Worm (Caenorhabditis elegans): Measurements from ENCODE around the gene F45G2.9.
"Not testable (repeated sequence)": the region's sequence is repeated elsewhere in the genome, so short reads cannot be mapped to it uniquely, and the experiment has no call there.

F45G2.9 gene

ce11 chrIII:13411202-13411601 lies 25.5 kb downstream of the F45G2.9 start:
- TF ChIP-seq ets-4 (tag; optimal IDR thresholded peaks at IDR 0.05) (no peak), ceh-45 (GFP tag; IDR thresholded peaks at IDR 0.05) (no peak)

ce11 chrIII:13409498-13409897 lies 27.2 kb downstream of the F45G2.9 start, which contains the start of gene myo-6:
Gene myo-6, plus strand, starts transcription at chrIII:13409798.
- no peak for TF ChIP-seq K02D7.2 (tag; optimal IDR thresholded peaks at IDR 0.05)
- no peak for TF ChIP-seq T23F11.4 (GFP tag; optimal IDR thresholded peaks at IDR 0.05)
- TF ChIP-seq nfya-1 (tag; optimal IDR thresholded peaks at IDR 0.05) = no peak
- TF ChIP-seq fkh-6 (tag; optimal IDR thresholded peaks at IDR 0.05) = no peak
- TF ChIP-seq F13H6.1 (tag; optimal IDR thresholded peaks at IDR 0.05) = no peak
- TF ChIP-seq ceh-18 (tag; optimal IDR thresholded peaks at IDR 0.05) = no peak
- TF ChIP-seq ceh-19 (GFP tag; optimal IDR thresholded peaks at IDR 0.05) = no peak
- TF ChIP-seq hlh-8 (tag; optimal IDR thresholded peaks at IDR 0.05) = no peak
- TF ChIP-seq K09A11.1 (tag; optimal IDR thresholded peaks at IDR 0.05; ENCODE audit: insufficient read depth) = no peak
- TF ChIP-seq ama-1 (optimal IDR thresholded peaks at IDR 0.05) = no peak
- no peak for TF ChIP-seq ceh-31 (tag; optimal IDR thresholded peaks at IDR 0.05)
- TF ChIP-seq rnt-1 (tag; optimal IDR thresholded peaks at IDR 0.05) = no peak
- no peak for TF ChIP-seq nhr-232 (tag; optimal IDR thresholded peaks at IDR 0.05)
- no peak for TF ChIP-seq ceh-30 (tag; optimal IDR thresholded peaks at IDR 0.05)
- TF ChIP-seq ttx-3 (tag; optimal IDR thresholded peaks at IDR 0.05) = no peak
- TF ChIP-seq eyg-1 (tag; optimal IDR thresholded peaks at IDR 0.05) = no peak
- no peak for TF ChIP-seq ceh-9 (tag; optimal IDR thresholded peaks at IDR 0.05)
- no peak for TF ChIP-seq zip-5 (tag; optimal IDR thresholded peaks at IDR 0.05)
- no peak for TF ChIP-seq elt-2 (tag; optimal IDR thresholded peaks at IDR 0.05)
- no peak for TF ChIP-seq sdc-2 (tag; optimal IDR thresholded peaks at IDR 0.05)

- TF ChIP-seq mec-3 (tag; optimal IDR thresholded peaks at IDR 0.05; ENCODE audit: borderline replicate concordance) = no peak
- no peak for TF ChIP-seq sox-4 (tag; optimal IDR thresholded peaks at IDR 0.05)
- no peak for TF ChIP-seq lin-11 (tag; optimal IDR thresholded peaks at IDR 0.05)
- TF ChIP-seq lim-6 (tag; optimal IDR thresholded peaks at IDR 0.05) = no peak
These were observed 31.2 kb downstream of the F45G2.9 start, which contains the start of gene nas-1 for ce11 chrIII:13405504-13405903. Gene nas-1, plus strand, starts transcription at chrIII:13405804.

- TF ChIP-seq gmeb-2 (tag; optimal IDR thresholded peaks at IDR 0.05) (no peak), T23F11.4 (GFP tag; optimal IDR thresholded peaks at IDR 0.05) (no peak), F13H6.1 (tag; optimal IDR thresholded peaks at IDR 0.05) (no peak), hlh-6 (tag; optimal IDR thresholded peaks at IDR 0.05) (no peak), npax-4 (tag; optimal IDR thresholded peaks at IDR 0.05) (no peak), pha-4 (tag; optimal IDR thresholded peaks at IDR 0.05) (no peak), sdc-2 (tag; optimal IDR thresholded peaks at IDR 0.05) (no peak), ceh-2 (tag; optimal IDR thresholded peaks at IDR 0.05) (no peak)
These were observed 32.3 kb downstream of the F45G2.9 start, which contains the start of gene ttr-52 for ce11 chrIII:13404418-13404817. Gene ttr-52, plus strand, starts transcription at chrIII:13404718.

- TF ChIP-seq lim-6 (tag; optimal IDR thresholded peaks at IDR 0.05) (no peak), pha-4 (tag; optimal IDR thresholded peaks at IDR 0.05) (no peak), fkh-6 (tag; optimal IDR thresholded peaks at IDR 0.05) (no peak), pax-1 (tag; optimal IDR thresholded peaks at IDR 0.05) (no peak)
These were observed 33.8 kb downstream of the F45G2.9 start, which contains the start of gene mig-18 for ce11 chrIII:13402934-13403333. Gene mig-18, plus strand, starts transcription at chrIII:13403234.

ce11 chrIII:13401673-13402258 lies 35.0 kb downstream of the F45G2.9 start, which contains the start of the genes srlf-9 and srlf-10:
Gene srlf-9, minus strand, starts transcription at chrIII:13401773.
Gene srlf-10, plus strand, starts transcription at chrIII:13402208.
- not testable (repeated sequence) for TF ChIP-seq ceh-34, npax-4, ceh-22 (tag; optimal IDR thresholded peaks at IDR 0.05)

Data from whole organism, late embryonic.